Worm (Caenorhabditis elegans) whole organism, midembryonic: ENCODE measurements around the gene ZK856.11.

Experiments
- T22C8.4 ChIP-seq: fragments of 200-800 bp; sonication (Bioruptor generic); IDR thresholded peaks from 2 replicates; pipeline ENCODE4 v1.3.6; 2022; ENCODE audit warnings: missing genetic modification characterization, missing compliant biosample characterization
- cog-1 ChIP-seq: sonication (generic microtip); optimal IDR thresholded peaks from 2 replicates; lab custom pipeline; 2016; ENCODE audit warnings: missing genetic modification characterization, missing compliant biosample characterization
- flt-1 ChIP-seq: fragments of 200-800 bp; sonication (Bioruptor generic); IDR thresholded peaks from 2 replicates; pipeline ENCODE4 v1.3.6; 2022; ENCODE audit warnings: missing genetic modification characterization, missing compliant biosample characterization
- klf-2 ChIP-seq: fragments of 200-800 bp; sonication (Bioruptor generic); conservative IDR thresholded peaks from 2 replicates; pipeline ENCODE4 v1.3.6; 2022; ENCODE audit warnings: missing genetic modification reagents, missing genetic modification characterization, missing compliant biosample characterization
- med-1 ChIP-seq: sonication (generic microtip); optimal IDR thresholded peaks from 2 replicates; lab custom pipeline; 2017; ENCODE audit warnings: missing genetic modification characterization, mild to moderate bottlenecking, missing compliant biosample characterization, antibody characterized with exemption, missing genetic modification reagents; ENCODE audit not compliant: insufficient read depth
- ref-1 ChIP-seq: fragments of 200-800 bp; sonication (Bioruptor generic); conservative IDR thresholded peaks from 2 replicates; pipeline ENCODE4 v1.3.6; 2022; ENCODE audit warnings: missing genetic modification reagents, missing genetic modification characterization, missing compliant biosample characterization
- tab-1 ChIP-seq: fragments of 200-800 bp; sonication (Bioruptor generic); IDR thresholded peaks from 2 replicates; pipeline ENCODE4 v1.3.6; 2022; ENCODE audit warnings: missing genetic modification characterization, missing compliant biosample characterization
- ztf-23 ChIP-seq: fragments of 200-800 bp; sonication (Bioruptor generic); IDR thresholded peaks from 2 replicates; pipeline ENCODE4 v1.3.6; 2022; ENCODE audit warnings: missing genetic modification reagents, missing genetic modification characterization, missing compliant biosample characterization
- ztf-29 ChIP-seq: fragments of 200-800 bp; sonication (Bioruptor generic); IDR thresholded peaks from 2 replicates; pipeline ENCODE4 v1.3.6; 2022; ENCODE audit warnings: missing genetic modification reagents, missing genetic modification characterization, missing compliant biosample characterization

- TF ChIP-seq flt-1 (GFP tag; lab: Robert Waterston, UW) (no peak), ztf-23 (GFP tag; lab: Robert Waterston, UW) (no peak), cog-1 (tag; lab: Kevin White, UChicago) (no peak), med-1 (GFP tag; lab: Kevin White, UChicago) (no peak), ztf-29 (GFP tag; lab: Robert Waterston, UW) (no peak), klf-2 (GFP tag; lab: Robert Waterston, UW) (no peak), tab-1 (GFP tag; lab: Robert Waterston, UW) (no peak), ref-1 (GFP tag; lab: Robert Waterston, UW) (no peak), T22C8.4 (GFP tag; lab: Robert Waterston, UW) (no peak)
Measured at ce11 chrV:10154698-10155097, 50.0 kb downstream of the ZK856.11 start, which contains the start of gene srsx-29.
